Worm (Caenorhabditis elegans): ENCODE data around the gene vha-15.

DNA sequence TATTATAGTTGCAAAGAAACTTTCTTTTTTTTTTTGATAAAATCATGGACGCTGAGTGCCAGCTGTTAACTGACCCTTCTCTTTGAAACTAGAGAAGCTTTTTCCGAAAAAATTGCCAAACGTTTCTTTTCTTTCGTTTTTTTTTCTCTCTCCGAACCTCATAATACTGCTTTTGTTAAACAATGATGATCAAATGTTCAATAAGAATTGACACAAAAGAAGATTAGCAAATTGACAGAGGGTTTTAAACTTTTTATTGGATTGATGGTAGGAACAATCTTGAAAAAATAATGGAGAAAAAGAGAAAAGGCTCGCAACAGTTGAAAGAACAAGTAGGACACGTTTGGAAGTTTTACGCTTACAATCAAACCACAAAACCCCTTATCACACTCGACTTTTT lies 16.9 kb upstream of the vha-15 start, which contains the start of gene hex-1:
- TF ChIP-seq aly-1 (tag; optimal IDR thresholded peaks at IDR 0.05) (no peak), flt-1 (GFP tag; IDR thresholded peaks at IDR 0.05) (no peak), ama-1 (optimal IDR thresholded peaks at IDR 0.05) (no peak)

Data from whole organism, early embryonic.